Worm (Caenorhabditis elegans): ENCODE results near the gene tag-340.

DNA sequence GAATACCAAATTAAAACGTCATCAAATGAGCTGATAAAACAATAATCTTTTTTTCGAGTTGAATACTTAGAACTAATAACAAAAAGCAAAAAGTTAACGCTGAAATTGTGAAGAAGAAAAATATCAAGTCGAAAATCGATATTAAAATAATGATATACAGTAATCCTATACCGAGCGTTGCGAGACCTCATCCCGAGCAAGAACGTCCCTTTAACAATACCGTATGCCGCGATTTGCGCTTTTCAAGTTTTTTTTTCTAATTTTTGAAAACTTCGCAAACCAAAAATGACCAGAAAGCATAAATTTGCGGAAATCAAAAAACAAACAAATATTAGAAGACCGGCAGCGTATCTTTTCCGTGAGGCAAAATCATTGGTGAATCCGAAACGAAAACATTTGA lies 9.3 kb upstream of the tag-340 start, which contains the start of gene F26F4.5:
- TF ChIP-seq W03F9.2 (tag; optimal IDR thresholded peaks at IDR 0.05) (no peak), dao-5 (tag; optimal IDR thresholded peaks at IDR 0.05) (no peak), him-1 (tag; optimal IDR thresholded peaks at IDR 0.05) (no peak)

Data from whole organism, L4/young adult.